Fruit fly (Drosophila melanogaster) whole organism, embryonic: ENCODE results near the gene mthl14.

Experiments used
- Aef1 ChIP-seq: fragments of 200-800 bp; sonication (Bioruptor generic); IDR thresholded peaks from 3 replicates; pipeline ENCODE4 v1.3.6; 2022; ENCODE audit warnings: missing biosample characterization, missing genetic modification characterization
- Asciz ChIP-seq: fragments of 200-800 bp; sonication (Bioruptor generic); optimal IDR thresholded peaks from 2 replicates; lab custom pipeline; 2017; ENCODE audit warnings: missing biosample characterization, mild to moderate bottlenecking, missing genetic modification characterization, missing genetic modification reagents
- Bdp1 ChIP-seq: fragments of 200-800 bp; sonication (Bioruptor generic); optimal IDR thresholded peaks from 3 replicates; lab custom pipeline; 2016; ENCODE audit warnings: missing biosample characterization, missing genetic modification characterization
- CG10209 ChIP-seq: fragments of 200-800 bp; sonication (Bioruptor generic); optimal IDR thresholded peaks from 3 replicates; lab custom pipeline; 2017; ENCODE audit warnings: missing biosample characterization, mild to moderate bottlenecking, missing genetic modification characterization, missing genetic modification reagents
- CG11093 ChIP-seq: fragments of 200-800 bp; sonication (Bioruptor generic); IDR thresholded peaks from 3 replicates; pipeline ENCODE4 v1.3.6; 2022; ENCODE audit warnings: missing biosample characterization, missing genetic modification characterization
- CG11723 ChIP-seq: fragments of 200-800 bp; sonication (Bioruptor generic); optimal IDR thresholded peaks from 2 replicates; lab custom pipeline; 2017; ENCODE audit warnings: missing biosample characterization, mild to moderate bottlenecking, missing genetic modification characterization
- CG12104 ChIP-seq: fragments of 200-800 bp; sonication (Bioruptor generic); optimal IDR thresholded peaks from 3 replicates; lab custom pipeline; 2016; ENCODE audit warnings: missing biosample characterization, missing genetic modification characterization
- CG12236 ChIP-seq: fragments of 200-800 bp; sonication (Bioruptor generic); optimal IDR thresholded peaks from 2 replicates; lab custom pipeline; 2016; ENCODE audit warnings: missing biosample characterization, missing genetic modification characterization
- CG13894 ChIP-seq: fragments of 200-800 bp; sonication (Bioruptor generic); optimal IDR thresholded peaks from 3 replicates; lab custom pipeline; 2018; ENCODE audit warnings: missing biosample characterization, mild to moderate bottlenecking, missing genetic modification characterization, moderate library complexity
- CG15011 ChIP-seq: fragments of 200-800 bp; sonication (Bioruptor generic); optimal IDR thresholded peaks from 3 replicates; lab custom pipeline; 2018; ENCODE audit warnings: missing biosample characterization, mild to moderate bottlenecking, missing genetic modification characterization
- CG15073 ChIP-seq: fragments of 200-800 bp; sonication (Bioruptor generic); optimal IDR thresholded peaks from 2 replicates; lab custom pipeline; 2016; ENCODE audit warnings: missing biosample characterization, missing genetic modification characterization
- CG15514 ChIP-seq: fragments of 200-800 bp; sonication (Bioruptor generic); optimal IDR thresholded peaks from 3 replicates; lab custom pipeline; 2017; ENCODE audit warnings: missing biosample characterization, missing genetic modification characterization, mild to moderate bottlenecking, moderate library complexity, missing genetic modification reagents
- CG1602 ChIP-seq: fragments of 200-800 bp; sonication (Bioruptor generic); optimal IDR thresholded peaks from 3 replicates; lab custom pipeline; 2016; ENCODE audit warnings: missing biosample characterization, missing genetic modification characterization
- CG1603 ChIP-seq: fragments of 200-800 bp; sonication (Bioruptor generic); optimal IDR thresholded peaks from 2 replicates; lab custom pipeline; 2019; ENCODE audit warnings: missing biosample characterization, mild to moderate bottlenecking, missing genetic modification characterization, moderate library complexity
- CG18011 ChIP-seq: fragments of 200-800 bp; sonication (Bioruptor generic); optimal IDR thresholded peaks from 2 replicates; lab custom pipeline; 2017; ENCODE audit warnings: missing biosample characterization, missing genetic modification characterization, mild to moderate bottlenecking, moderate library complexity, missing genotype
- CG18599 ChIP-seq: fragments of 200-800 bp; sonication (Bioruptor generic); optimal IDR thresholded peaks from 3 replicates; lab custom pipeline; 2017; ENCODE audit warnings: missing biosample characterization, missing genetic modification characterization, mild to moderate bottlenecking, moderate library complexity, missing genetic modification reagents
- CG4328 ChIP-seq: fragments of 200-800 bp; sonication (Bioruptor generic); optimal IDR thresholded peaks from 3 replicates; lab custom pipeline; 2017; ENCODE audit warnings: missing biosample characterization, missing genetic modification reagents, missing genetic modification characterization
- CG4424 ChIP-seq: fragments of 200-800 bp; sonication (Bioruptor generic); optimal IDR thresholded peaks from 3 replicates; lab custom pipeline; 2016; ENCODE audit warnings: missing biosample characterization, missing genetic modification characterization
- CG4854 ChIP-seq: fragments of 200-800 bp; sonication (Bioruptor generic); optimal IDR thresholded peaks from 2 replicates; lab custom pipeline; 2016; ENCODE audit warnings: missing biosample characterization, missing genetic modification characterization, inconsistent platforms
- CG7839 ChIP-seq: fragments of 200-800 bp; sonication (Bioruptor generic); optimal IDR thresholded peaks from 3 replicates; lab custom pipeline; 2018; ENCODE audit warnings: missing biosample characterization, mild to moderate bottlenecking, missing genetic modification characterization, moderate library complexity
- CG8281 ChIP-seq: fragments of 200-800 bp; sonication (Bioruptor generic); optimal IDR thresholded peaks from 2 replicates; lab custom pipeline; 2018; ENCODE audit warnings: missing biosample characterization, mild to moderate bottlenecking, missing genetic modification characterization, moderate library complexity
- CG8478 ChIP-seq: fragments of >200 bp; optimal IDR thresholded peaks from 2 replicates; lab custom pipeline; 2018
- Camta ChIP-seq: fragments of 200-800 bp; sonication (Bioruptor generic); optimal IDR thresholded peaks from 2 replicates; lab custom pipeline; 2016; ENCODE audit warnings: missing biosample characterization, missing genetic modification characterization
- Dfd ChIP-seq, 2 experiments: fragments of >200 bp; optimal IDR thresholded peaks; 2 replicates each; lab custom pipeline; 2017; ENCODE audit warnings: missing biosample characterization in 2 of 2, missing genetic modification characterization in 2 of 2
- Dp ChIP-seq: fragments of 200-800 bp; sonication (Bioruptor generic); optimal IDR thresholded peaks from 2 replicates; lab custom pipeline; 2018; ENCODE audit warnings: missing biosample characterization, mild to moderate bottlenecking, missing genetic modification characterization, moderate library complexity
- Ets97D ChIP-seq: fragments of 200-800 bp; sonication (Bioruptor generic); optimal IDR thresholded peaks from 3 replicates; lab custom pipeline; 2016; ENCODE audit warnings: missing biosample characterization, missing genetic modification characterization
- H2.0 ChIP-seq: fragments of 200-800 bp; sonication (Bioruptor generic); IDR thresholded peaks from 2 replicates; pipeline ENCODE4 v1.3.6; 2022; ENCODE audit warnings: missing biosample characterization, missing genetic modification characterization
- Nf-YA ChIP-seq: fragments of 200-800 bp; sonication (Bioruptor generic); IDR thresholded peaks from 2 replicates; pipeline ENCODE4 v1.3.6; 2022; ENCODE audit warnings: missing biosample characterization, missing genetic modification characterization
- NfI ChIP-seq: fragments of 200-800 bp; sonication (Bioruptor generic); optimal IDR thresholded peaks from 3 replicates; lab custom pipeline; 2018; ENCODE audit warnings: missing biosample characterization, mild to moderate bottlenecking, missing genetic modification characterization, moderate library complexity
- Ravus ChIP-seq: fragments of 200-800 bp; sonication (Bioruptor generic); IDR thresholded peaks from 2 replicates; pipeline ENCODE4 v1.3.6; 2022; ENCODE audit warnings: missing biosample characterization, missing genetic modification characterization
- Rx ChIP-seq: fragments of 200-800 bp; sonication (Bioruptor generic); IDR thresholded peaks from 2 replicates; pipeline ENCODE4 v1.3.6; 2022; ENCODE audit warnings: missing biosample characterization, missing genetic modification characterization
- Usf ChIP-seq: fragments of 200-800 bp; sonication (Bioruptor generic); optimal IDR thresholded peaks from 2 replicates; lab custom pipeline; 2017; ENCODE audit warnings: missing genotype, missing biosample characterization, missing genetic modification characterization
- bab2 ChIP-seq: fragments of 200-800 bp; sonication (Bioruptor generic); optimal IDR thresholded peaks from 2 replicates; lab custom pipeline; 2016; ENCODE audit warnings: missing biosample characterization, missing genetic modification characterization
- chm ChIP-seq: fragments of 200-800 bp; sonication (Bioruptor generic); IDR thresholded peaks from 2 replicates; pipeline ENCODE4 v1.3.6; 2022; ENCODE audit warnings: missing biosample characterization, missing genetic modification characterization
- crc ChIP-seq: fragments of 200-800 bp; sonication (Bioruptor generic); optimal IDR thresholded peaks from 2 replicates; lab custom pipeline; 2016; ENCODE audit warnings: missing biosample characterization, missing genetic modification characterization
- danr ChIP-seq: fragments of 200-800 bp; sonication (Bioruptor generic); IDR thresholded peaks from 2 replicates; pipeline ENCODE4 v1.3.6; 2022; ENCODE audit warnings: missing biosample characterization, missing genetic modification characterization
- dm ChIP-seq: fragments of 200-800 bp; sonication (Bioruptor generic); optimal IDR thresholded peaks from 3 replicates; lab custom pipeline; 2016; ENCODE audit warnings: missing biosample characterization, missing genetic modification characterization
- ind ChIP-seq: fragments of 200-800 bp; sonication (Bioruptor generic); optimal IDR thresholded peaks from 3 replicates; lab custom pipeline; 2016; ENCODE audit warnings: missing biosample characterization, missing genetic modification characterization
- insv ChIP-seq, 2 experiments: fragments of 200-800 bp; sonication (Bioruptor generic); optimal IDR thresholded peaks; 3 replicates each; lab custom pipeline; 2016 to 2018; ENCODE audit warnings: missing biosample characterization in 2 of 2, missing genetic modification characterization in 2 of 2
- mirr ChIP-seq: fragments of 200-800 bp; sonication (Bioruptor generic); optimal IDR thresholded peaks from 3 replicates; lab custom pipeline; 2018; ENCODE audit warnings: missing biosample characterization, mild to moderate bottlenecking, missing genetic modification characterization
- nau ChIP-seq: fragments of 200-800 bp; sonication (Bioruptor generic); optimal IDR thresholded peaks from 3 replicates; lab custom pipeline; 2017; ENCODE audit warnings: missing biosample characterization, mild to moderate bottlenecking, missing genetic modification characterization, missing genetic modification reagents
- oc ChIP-seq: fragments of 200-800 bp; sonication (Bioruptor generic); optimal IDR thresholded peaks from 2 replicates; lab custom pipeline; 2018; ENCODE audit warnings: missing biosample characterization, mild to moderate bottlenecking, missing genetic modification characterization, moderate library complexity
- pfk ChIP-seq: fragments of 200-800 bp; sonication (Bioruptor generic); optimal IDR thresholded peaks from 2 replicates; lab custom pipeline; 2018; ENCODE audit warnings: missing biosample characterization, mild to moderate bottlenecking, missing genetic modification characterization, moderate library complexity
- psq ChIP-seq: fragments of 200-800 bp; sonication (Bioruptor generic); optimal IDR thresholded peaks from 2 replicates; lab custom pipeline; 2017; ENCODE audit warnings: missing biosample characterization, missing genetic modification characterization
- repo ChIP-seq: fragments of 200-800 bp; sonication (Bioruptor generic); optimal IDR thresholded peaks from 2 replicates; lab custom pipeline; 2016; ENCODE audit warnings: missing biosample characterization, missing genetic modification characterization
- schlank ChIP-seq: fragments of 200-800 bp; sonication (Bioruptor generic); optimal IDR thresholded peaks from 2 replicates; lab custom pipeline; 2018; ENCODE audit warnings: missing biosample characterization, mild to moderate bottlenecking, missing genetic modification characterization
- sens-2 ChIP-seq: fragments of 200-800 bp; sonication (Bioruptor generic); IDR thresholded peaks from 2 replicates; pipeline ENCODE4 v1.3.6; 2022; ENCODE audit warnings: missing biosample characterization, missing genetic modification characterization
- sisA ChIP-seq: fragments of 200-800 bp; sonication (Bioruptor generic); IDR thresholded peaks from 2 replicates; pipeline ENCODE4 v1.3.6; 2022; ENCODE audit warnings: missing biosample characterization, missing genetic modification characterization
- slou ChIP-seq: fragments of 200-800 bp; sonication (Bioruptor generic); optimal IDR thresholded peaks from 3 replicates; lab custom pipeline; 2016; ENCODE audit warnings: missing biosample characterization, missing genetic modification characterization
- so ChIP-seq: fragments of 200-800 bp; sonication (Bioruptor generic); IDR thresholded peaks from 3 replicates; pipeline ENCODE4 v1.3.6; 2022; ENCODE audit warnings: missing biosample characterization, missing genetic modification characterization
- zfh2 ChIP-seq: fragments of 200-800 bp; sonication (Bioruptor generic); optimal IDR thresholded peaks from 2 replicates; lab custom pipeline; 2016; ENCODE audit warnings: missing biosample characterization, missing genetic modification characterization

mthl14 gene

dm6 chr3L:270760-271500 lies 23.6 kb downstream of the mthl14 start, which contains the start of gene miple2 (continued):
- no peak for TF ChIP-seq H2.0 (GFP tag; lab: Robert Waterston, UW)
- peak; percentile 42 for TF ChIP-seq CG4424 (GFP tag; lab: Kevin White, UChicago)
- no peak for TF ChIP-seq zfh2 (GFP tag; lab: Kevin White, UChicago)
- TF ChIP-seq CG8478 (lab: Kevin White, UChicago) = no peak
- TF ChIP-seq dm (GFP tag; lab: Kevin White, UChicago) = peak; percentile 44
- TF ChIP-seq CG12236 = peak; percentile 36
- TF ChIP-seq crc (GFP tag; lab: Kevin White, UChicago) = peak; percentile 19
- TF ChIP-seq oc (tag; lab: Kevin White, UChicago) = peak; percentile 29
- peak in 1 of 2 experiments; percentile 3 for TF ChIP-seq insv (GFP tag; optimal IDR thresholded peaks at IDR 0.05; lab: Kevin White, UChicago)
- peak; percentile 37 for TF ChIP-seq CG15011 (GFP tag; lab: Kevin White, UChicago)
- TF ChIP-seq CG8281 (tag; lab: Kevin White, UChicago) = peak; percentile 15
- peak; percentile 8 for TF ChIP-seq CG1603 (tag; lab: Kevin White, UChicago)
- TF ChIP-seq so (GFP tag; lab: Robert Waterston, UW) = no peak
- TF ChIP-seq Ravus (GFP tag; lab: Robert Waterston, UW) = no peak
- TF ChIP-seq Ets97D (GFP tag; lab: Kevin White, UChicago) = no peak
- peak; percentile 61 for TF ChIP-seq Asciz (GFP tag; lab: Kevin White, UChicago)
- peak; percentile 38 for TF ChIP-seq CG12104
- peak; percentile 15 for TF ChIP-seq psq (GFP tag; lab: Kevin White, UChicago)
- peak; percentile 30 for TF ChIP-seq CG4854 (GFP tag; lab: Kevin White, UChicago)
- TF ChIP-seq CG13894 (tag; lab: Kevin White, UChicago) = peak; percentile 46
- no peak for TF ChIP-seq sens-2 (GFP tag; lab: Robert Waterston, UW)
- no peak for TF ChIP-seq Dp
- TF ChIP-seq schlank (tag; lab: Kevin White, UChicago) = no peak
- no peak for TF ChIP-seq CG1602
- peak; percentile 64 for TF ChIP-seq CG18599
- peak; percentile 39 for TF ChIP-seq NfI (GFP tag; lab: Kevin White, UChicago)
- TF ChIP-seq Dfd (GFP tag; optimal IDR thresholded peaks at IDR 0.05; lab: Kevin White, UChicago) = no peak
- no peak for TF ChIP-seq CG7839 (tag; lab: Kevin White, UChicago)
- TF ChIP-seq slou = no peak
- TF ChIP-seq bab2 = no peak
- TF ChIP-seq sisA (GFP tag; lab: Robert Waterston, UW) = no peak
- TF ChIP-seq nau (GFP tag; lab: Kevin White, UChicago) = no peak
- no peak for TF ChIP-seq Usf (GFP tag; lab: Kevin White, UChicago)
- TF ChIP-seq pfk (GFP tag; lab: Kevin White, UChicago) = peak; percentile 66
- peak; percentile 75 for TF ChIP-seq CG4328 (GFP tag; lab: Kevin White, UChicago)
- no peak for TF ChIP-seq CG15514
- no peak for TF ChIP-seq Bdp1
- no peak for TF ChIP-seq Nf-YA (GFP tag; lab: Robert Waterston, UW)
- TF ChIP-seq CG11723 (GFP tag; lab: Kevin White, UChicago) = no peak
- TF ChIP-seq Rx = no peak
- peak; percentile 23 for TF ChIP-seq ind
- no peak for TF ChIP-seq CG15073 (GFP tag; lab: Kevin White, UChicago)
- peak; percentile 83 for TF ChIP-seq mirr (GFP tag; lab: Kevin White, UChicago)
- TF ChIP-seq danr (GFP tag; lab: Robert Waterston, UW) = no peak
- TF ChIP-seq chm (GFP tag; lab: Robert Waterston, UW) = 0 out of 2 replicates have a peak, but pooled peaks have one; percentile 39
- TF ChIP-seq CG18011 (GFP tag; lab: Kevin White, UChicago) = peak; percentile 38
- TF ChIP-seq Camta = peak; percentile 15
- no peak for TF ChIP-seq Aef1 (GFP tag; lab: Robert Waterston, UW)
- no peak for TF ChIP-seq CG11093
- no peak for TF ChIP-seq repo
- TF ChIP-seq CG10209 (GFP tag; lab: Kevin White, UChicago) = peak; percentile 59
